Fruit fly (Drosophila melanogaster): ENCODE results near the gene CG46399.
A peak's percentile ranks its signal among the peaks of the same experiment; 100 is the strongest.

CG46399 gene

DNA sequence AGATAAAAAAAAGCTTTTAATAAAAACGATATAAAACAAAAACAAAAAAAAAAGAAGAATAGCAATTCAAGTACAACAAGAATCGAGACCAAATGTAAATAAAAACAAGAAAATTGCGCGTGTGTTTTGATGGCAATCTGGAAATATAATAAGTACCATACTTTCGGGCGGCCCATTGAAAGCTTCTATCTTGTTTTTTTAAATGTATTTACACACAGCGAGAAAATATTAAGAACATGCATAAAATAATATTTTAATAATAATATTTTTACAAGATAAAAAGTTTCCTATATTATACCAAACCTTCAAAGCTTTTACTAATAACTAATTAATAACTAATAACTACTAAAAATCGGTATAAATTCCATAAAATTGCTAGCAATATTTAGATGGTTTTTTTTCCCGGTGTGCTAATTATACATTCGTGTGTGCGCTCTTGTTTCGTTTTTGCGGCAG, 18.6 kb upstream of the CG46399 start (continued):
- TF ChIP-seq Elba2 (GFP tag; optimal IDR thresholded peaks at IDR 0.05): no peak
- no peak for TF ChIP-seq fru (optimal IDR thresholded peaks at IDR 0.05)
- no peak for TF ChIP-seq schlank (tag; optimal IDR thresholded peaks at IDR 0.05)
- no peak for TF ChIP-seq Lpt (GFP tag; optimal IDR thresholded peaks at IDR 0.05)
- peak; percentile 24 for TF ChIP-seq Ets65A (GFP tag)
- no peak for TF ChIP-seq CG12942 (GFP tag; optimal IDR thresholded peaks at IDR 0.05)
- peak; percentile 56 for TF ChIP-seq CG18262 (tag; optimal IDR thresholded peaks at IDR 0.05)
- no peak for TF ChIP-seq pnt (GFP tag; optimal IDR thresholded peaks at IDR 0.05)
- TF ChIP-seq CG8388 (GFP tag; optimal IDR thresholded peaks at IDR 0.05): peak; percentile 43
- TF ChIP-seq CG8924 (tag; optimal IDR thresholded peaks at IDR 0.05): peak; percentile 35
- TF ChIP-seq CG15601 (tag; optimal IDR thresholded peaks at IDR 0.05): peak; percentile 7
- TF ChIP-seq wdn (GFP tag; IDR thresholded peaks at IDR 0.05): no peak
- TF ChIP-seq tgo (GFP tag; IDR thresholded peaks at IDR 0.05): peak; percentile 56; the same call in 2 of the 3 replicates
- no peak for TF ChIP-seq nau (GFP tag; optimal IDR thresholded peaks at IDR 0.05)
- no peak for TF ChIP-seq Awh (GFP tag; IDR thresholded peaks at IDR 0.05)
- no peak for TF ChIP-seq CG13123 (GFP tag; optimal IDR thresholded peaks at IDR 0.05)
- 0 out of 2 replicates have a peak, but pooled peaks have one; percentile 6 for TF ChIP-seq ranshi (GFP tag; IDR thresholded peaks at IDR 0.05)
- TF ChIP-seq mld (GFP tag; IDR thresholded peaks at IDR 0.05; ENCODE audit: partially characterized antibody): no peak
- no peak for TF ChIP-seq CG34422 (GFP tag; IDR thresholded peaks at IDR 0.05)
- TF ChIP-seq bab2 (GFP tag; optimal IDR thresholded peaks at IDR 0.05): no peak
- TF ChIP-seq peb (GFP tag; IDR thresholded peaks at IDR 0.05): no peak
- peak; percentile 56; the same call in 2 of the 3 replicates for TF ChIP-seq dysf (GFP tag; IDR thresholded peaks at IDR 0.05)
- TF ChIP-seq Poxn (GFP tag; IDR thresholded peaks at IDR 0.05): no peak
- no peak for TF ChIP-seq CG4404 (GFP tag; IDR thresholded peaks at IDR 0.05)
- TF ChIP-seq lov (optimal IDR thresholded peaks at IDR 0.05): no peak
- no peak for TF ChIP-seq lov (GFP tag; IDR thresholded peaks at IDR 0.05)
- no peak for TF ChIP-seq crc (GFP tag; optimal IDR thresholded peaks at IDR 0.05)
- no peak for TF ChIP-seq CG1832 (GFP tag; optimal IDR thresholded peaks at IDR 0.05)
- TF ChIP-seq CG14014 (GFP tag; IDR thresholded peaks at IDR 0.05): 0 out of 2 replicates have a peak, but pooled peaks have one; percentile 22
- peak; percentile 6 for TF ChIP-seq D19B (GFP tag; optimal IDR thresholded peaks at IDR 0.05)
- no peak for TF ChIP-seq tin (GFP tag; optimal IDR thresholded peaks at IDR 0.05)
- no peak for TF ChIP-seq CG9797 (GFP tag; optimal IDR thresholded peaks at IDR 0.05)
- no peak for TF ChIP-seq CG9437 (GFP tag; optimal IDR thresholded peaks at IDR 0.05)
- no peak for TF ChIP-seq gsb (GFP tag; IDR thresholded peaks at IDR 0.05)
- no peak for TF ChIP-seq bbx (GFP tag; IDR thresholded peaks at IDR 0.05; ENCODE audit: partially characterized antibody)
- TF ChIP-seq CG11247 (GFP tag; IDR thresholded peaks at IDR 0.05): no peak
- no peak for TF ChIP-seq Fer1 (GFP tag; optimal IDR thresholded peaks at IDR 0.05)
- no peak for TF ChIP-seq CG10543 (GFP tag; optimal IDR thresholded peaks at IDR 0.05)
- TF ChIP-seq Abd-B (GFP tag; optimal IDR thresholded peaks at IDR 0.05): peak; percentile 36
- no peak for TF ChIP-seq Rx (GFP tag; IDR thresholded peaks at IDR 0.05)
- no peak for TF ChIP-seq Trl (optimal IDR thresholded peaks at IDR 0.05)
- TF ChIP-seq Trl (GFP tag; optimal IDR thresholded peaks at IDR 0.05): no peak
- TF ChIP-seq CG10979 (tag; optimal IDR thresholded peaks at IDR 0.05): peak; percentile 56
- no peak for TF ChIP-seq h (optimal IDR thresholded peaks at IDR 0.05)
- no peak for TF ChIP-seq CG16815 (GFP tag; optimal IDR thresholded peaks at IDR 0.05)
- no peak for TF ChIP-seq pan (optimal IDR thresholded peaks at IDR 0.05)
- peak in 1 of 2 experiments; percentile 58 for TF ChIP-seq pan (GFP tag; optimal IDR thresholded peaks at IDR 0.05 in 1 of 2, IDR thresholded peaks at IDR 0.05 in 1 of 2)
- TF ChIP-seq ap (GFP tag; IDR thresholded peaks at IDR 0.05): 0 out of 2 replicates have a peak, but pooled peaks have one; percentile 20
- TF ChIP-seq Lhr (GFP tag; optimal IDR thresholded peaks at IDR 0.05): no peak
- TF ChIP-seq cg (GFP tag; optimal IDR thresholded peaks at IDR 0.05): no peak
- no peak for TF ChIP-seq mirr (GFP tag; optimal IDR thresholded peaks at IDR 0.05)
- TF ChIP-seq Ptx1 (GFP tag; IDR thresholded peaks at IDR 0.05): 0 out of 2 replicates have a peak, but pooled peaks have one; percentile 11
- no peak for TF ChIP-seq sens-2 (GFP tag; IDR thresholded peaks at IDR 0.05)
- TF ChIP-seq CG17186 (GFP tag; optimal IDR thresholded peaks at IDR 0.05): no peak
